Fruit fly (Drosophila melanogaster) S2 (cell line): Measurements from ENCODE around the gene CG3610.

Experiments used
- CG8478 ChIP-seq: fragments of >200 bp; optimal IDR thresholded peaks from 2 replicates; lab custom pipeline; 2018
- CTCF ChIP-seq, 2 experiments: fragments of >200 bp; optimal IDR thresholded peaks; 2 replicates each; lab custom pipeline; 2018

DNA sequence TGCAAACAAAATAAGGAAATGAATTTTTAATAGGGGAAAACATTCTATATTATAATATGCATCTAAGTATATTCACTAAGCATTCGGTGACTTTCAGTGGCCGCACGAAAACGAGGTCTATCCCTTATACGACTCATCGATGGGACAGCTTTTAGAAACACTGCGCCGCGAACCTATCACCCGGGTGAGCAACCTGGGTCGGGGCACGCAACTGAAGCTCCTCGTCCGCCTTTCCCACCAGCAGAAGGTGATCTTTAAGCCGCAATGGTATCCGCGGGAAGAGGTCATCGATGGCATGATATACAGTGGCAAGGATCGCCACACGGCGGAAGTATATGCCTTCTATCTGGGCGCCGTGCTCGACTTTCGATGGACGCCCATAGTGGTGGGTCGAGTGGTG is 36.0 kb downstream of the CG3610 start:
- TF ChIP-seq CG8478 (no peak), CTCF (optimal IDR thresholded peaks at IDR 0.05; lab: Kevin White, UChicago) (no peak)
